Worm (Caenorhabditis elegans) whole organism, L4/young adult: ENCODE results near the gene trxr-2.

Experiments
- dao-5 ChIP-seq: sonication (generic microtip); optimal IDR thresholded peaks from 2 replicates; lab custom pipeline; 2016; ENCODE audit warnings: missing genotype, missing genetic modification characterization, moderate library complexity, missing compliant biosample characterization
- him-1 ChIP-seq: sonication (generic microtip); optimal IDR thresholded peaks from 2 replicates; lab custom pipeline; 2016; ENCODE audit warnings: missing genotype, missing genetic modification reagents, missing genetic modification characterization, missing compliant biosample characterization

- TF ChIP-seq him-1 (tag; lab: Kevin White, UChicago) (no peak), dao-5 (tag; lab: Kevin White, UChicago) (no peak)
Measured at ce11 chrIII:8869663-8870062, 43.9 kb upstream of the trxr-2 start.
